Fruit fly (Drosophila melanogaster) whole organism, embryonic: Measurements from ENCODE around the gene Mob3.

Source experiments
- Atf6 ChIP-seq: fragments of 200-800 bp; sonication (Bioruptor generic); IDR thresholded peaks from 2 replicates; pipeline ENCODE4 v1.3.6; 2022; ENCODE audit warnings: missing biosample characterization, missing genetic modification characterization
- BEAF-32 ChIP-seq: fragments of 200-800 bp; sonication (Bioruptor generic); optimal IDR thresholded peaks from 3 replicates; lab custom pipeline; 2017; ENCODE audit warnings: missing biosample characterization, missing genetic modification characterization, mild to moderate bottlenecking, moderate library complexity, missing genetic modification reagents
- CG1024 ChIP-seq: fragments of 200-800 bp; sonication (Bioruptor generic); IDR thresholded peaks from 2 replicates; pipeline ENCODE4 v1.3.6; 2022; ENCODE audit warnings: missing biosample characterization, missing genetic modification characterization
- CG10267 ChIP-seq: fragments of 200-800 bp; sonication (Bioruptor generic); optimal IDR thresholded peaks from 2 replicates; lab custom pipeline; 2018; ENCODE audit warnings: missing biosample characterization, mild to moderate bottlenecking, missing genetic modification characterization, moderate library complexity
- CG15514 ChIP-seq: fragments of 200-800 bp; sonication (Bioruptor generic); optimal IDR thresholded peaks from 3 replicates; lab custom pipeline; 2017; ENCODE audit warnings: missing biosample characterization, missing genetic modification characterization, mild to moderate bottlenecking, moderate library complexity, missing genetic modification reagents
- CG16813 ChIP-seq: fragments of 200-800 bp; sonication (Bioruptor generic); IDR thresholded peaks from 3 replicates; pipeline ENCODE4 v1.3.6; 2022; ENCODE audit warnings: missing biosample characterization, missing genetic modification characterization; ENCODE audit not compliant: partially characterized antibody
- CG17359 ChIP-seq: fragments of 200-800 bp; sonication (Bioruptor generic); optimal IDR thresholded peaks from 3 replicates; lab custom pipeline; 2018; ENCODE audit warnings: missing biosample characterization, mild to moderate bottlenecking, missing genetic modification characterization, moderate library complexity
- CG2116 ChIP-seq: fragments of 200-800 bp; sonication (Bioruptor generic); optimal IDR thresholded peaks from 3 replicates; lab custom pipeline; 2018; ENCODE audit warnings: missing biosample characterization, mild to moderate bottlenecking, missing genetic modification characterization
- CG2129 ChIP-seq: fragments of 200-800 bp; sonication (Bioruptor generic); IDR thresholded peaks from 2 replicates; pipeline ENCODE4 v1.3.6; 2022; ENCODE audit warnings: missing biosample characterization, missing genetic modification characterization; ENCODE audit not compliant: partially characterized antibody
- CG30403 ChIP-seq: fragments of 200-800 bp; sonication (Bioruptor generic); optimal IDR thresholded peaks from 3 replicates; lab custom pipeline; 2016; ENCODE audit warnings: missing biosample characterization, missing genetic modification characterization
- CG3995 ChIP-seq: fragments of 200-800 bp; sonication (Bioruptor generic); optimal IDR thresholded peaks from 3 replicates; lab custom pipeline; 2016; ENCODE audit warnings: missing biosample characterization, missing genetic modification characterization
- CG42726 ChIP-seq: fragments of 200-800 bp; sonication (Bioruptor generic); IDR thresholded peaks from 2 replicates; pipeline ENCODE4 v1.3.6; 2022; ENCODE audit warnings: missing biosample characterization, missing genetic modification characterization; ENCODE audit not compliant: partially characterized antibody
- CG7357 ChIP-seq: fragments of 200-800 bp; sonication (Bioruptor generic); IDR thresholded peaks from 3 replicates; pipeline ENCODE4 v1.3.6; 2022; ENCODE audit warnings: missing biosample characterization, missing genetic modification characterization
- CG7745 ChIP-seq: fragments of 200-800 bp; sonication (Bioruptor generic); optimal IDR thresholded peaks from 2 replicates; lab custom pipeline; 2018; ENCODE audit warnings: missing biosample characterization, mild to moderate bottlenecking, missing genetic modification characterization, moderate library complexity
- CG7928 ChIP-seq: fragments of 200-800 bp; sonication (Bioruptor generic); optimal IDR thresholded peaks from 2 replicates; lab custom pipeline; 2017; ENCODE audit warnings: missing biosample characterization, mild to moderate bottlenecking, missing genetic modification characterization
- Chrac-16 ChIP-seq: fragments of 200-800 bp; sonication (Bioruptor generic); optimal IDR thresholded peaks from 3 replicates; lab custom pipeline; 2016; ENCODE audit warnings: missing biosample characterization, missing genetic modification characterization
- CoRest ChIP-seq: fragments of 200-800 bp; sonication (Bioruptor generic); optimal IDR thresholded peaks from 3 replicates; lab custom pipeline; 2018; ENCODE audit warnings: missing biosample characterization, mild to moderate bottlenecking, missing genetic modification characterization, moderate library complexity
- Doc3 ChIP-seq: fragments of 200-800 bp; sonication (Bioruptor generic); IDR thresholded peaks from 3 replicates; pipeline ENCODE4 v1.3.6; 2022; ENCODE audit warnings: missing biosample characterization, missing genetic modification characterization; ENCODE audit not compliant: partially characterized antibody
- Dp ChIP-seq: fragments of 200-800 bp; sonication (Bioruptor generic); optimal IDR thresholded peaks from 2 replicates; lab custom pipeline; 2018; ENCODE audit warnings: missing biosample characterization, mild to moderate bottlenecking, missing genetic modification characterization, moderate library complexity
- E2f2 ChIP-seq: fragments of 200-800 bp; sonication (Bioruptor generic); IDR thresholded peaks from 2 replicates; pipeline ENCODE4 v1.3.6; 2022; ENCODE audit warnings: missing biosample characterization, missing genetic modification characterization
- Ets65A ChIP-seq: fragments of 200-800 bp; sonication (Bioruptor generic); peaks from one replicate; lab custom pipeline; 2016; ENCODE audit warnings: missing biosample characterization, missing genetic modification characterization
- Fer3 ChIP-seq: fragments of 200-800 bp; sonication (Bioruptor generic); optimal IDR thresholded peaks from 2 replicates; lab custom pipeline; 2018; ENCODE audit warnings: missing biosample characterization, mild to moderate bottlenecking, missing genetic modification characterization, moderate library complexity
- Hr39 ChIP-seq: fragments of >200 bp; optimal IDR thresholded peaks from 2 replicates; lab custom pipeline; 2017
- Jarid2 ChIP-seq: fragments of 200-800 bp; sonication (Bioruptor generic); optimal IDR thresholded peaks from 3 replicates; lab custom pipeline; 2017; ENCODE audit warnings: mild to moderate bottlenecking, missing biosample characterization, missing genetic modification reagents, missing genetic modification characterization
- MBD-R2 ChIP-seq: fragments of 200-800 bp; sonication (Bioruptor generic); IDR thresholded peaks from 2 replicates; pipeline ENCODE4 v1.3.6; 2022; ENCODE audit warnings: missing biosample characterization, missing genetic modification characterization
- Mes4 ChIP-seq: fragments of 200-800 bp; sonication (Bioruptor generic); optimal IDR thresholded peaks from 2 replicates; lab custom pipeline; 2016; ENCODE audit warnings: missing biosample characterization, missing genetic modification characterization
- Myb ChIP-seq: fragments of 200-800 bp; sonication (Bioruptor generic); optimal IDR thresholded peaks from 2 replicates; lab custom pipeline; 2016; ENCODE audit warnings: missing biosample characterization, missing genetic modification characterization
- NFAT ChIP-seq: fragments of 200-800 bp; sonication (Bioruptor generic); IDR thresholded peaks from 2 replicates; pipeline ENCODE4 v1.3.6; 2022; ENCODE audit warnings: missing biosample characterization, missing genetic modification characterization
- Opbp ChIP-seq: fragments of 200-800 bp; sonication (Bioruptor generic); IDR thresholded peaks from 3 replicates; pipeline ENCODE4 v1.3.6; 2022; ENCODE audit warnings: missing biosample characterization, missing genetic modification characterization; ENCODE audit not compliant: partially characterized antibody
- PHDP ChIP-seq: fragments of 200-800 bp; sonication (Bioruptor generic); optimal IDR thresholded peaks from 3 replicates; lab custom pipeline; 2018; ENCODE audit warnings: missing biosample characterization, mild to moderate bottlenecking, missing genetic modification characterization, moderate library complexity
- Rfx ChIP-seq: fragments of 200-800 bp; sonication (Bioruptor generic); IDR thresholded peaks from 2 replicates; pipeline ENCODE4 v1.3.6; 2022; ENCODE audit warnings: missing biosample characterization, missing genetic modification characterization
- Scr ChIP-seq: fragments of 200-800 bp; sonication (Bioruptor generic); IDR thresholded peaks from 2 replicates; pipeline ENCODE4 v1.3.6; 2022; ENCODE audit warnings: missing biosample characterization, missing genetic modification characterization; ENCODE audit not compliant: partially characterized antibody
- ato ChIP-seq: fragments of 200-800 bp; sonication (Bioruptor generic); IDR thresholded peaks from 2 replicates; pipeline ENCODE4 v1.3.6; 2022; ENCODE audit warnings: missing biosample characterization, missing genetic modification characterization; ENCODE audit not compliant: partially characterized antibody
- btn ChIP-seq: fragments of 200-800 bp; sonication (Bioruptor generic); optimal IDR thresholded peaks from 2 replicates; lab custom pipeline; 2016; ENCODE audit warnings: missing biosample characterization, missing genetic modification characterization
- disco-r ChIP-seq: fragments of 200-800 bp; sonication (Bioruptor generic); optimal IDR thresholded peaks from 2 replicates; lab custom pipeline; 2016; ENCODE audit warnings: missing biosample characterization, missing genetic modification characterization
- fu2 ChIP-seq: fragments of 200-800 bp; sonication (Bioruptor generic); optimal IDR thresholded peaks from 2 replicates; lab custom pipeline; 2016; ENCODE audit warnings: missing biosample characterization, missing genetic modification characterization
- h ChIP-seq: fragments of >200 bp; optimal IDR thresholded peaks from 2 replicates; lab custom pipeline; 2017
- hb ChIP-seq: fragments of 200-800 bp; sonication (Bioruptor generic); IDR thresholded peaks from 3 replicates; pipeline ENCODE4 v1.3.6; 2022; ENCODE audit warnings: missing biosample characterization, missing genetic modification characterization; ENCODE audit not compliant: partially characterized antibody
- hbn ChIP-seq: fragments of 200-800 bp; sonication (Bioruptor generic); IDR thresholded peaks from 2 replicates; pipeline ENCODE4 v1.3.6; 2022; ENCODE audit warnings: missing biosample characterization, missing genetic modification characterization; ENCODE audit not compliant: partially characterized antibody
- insv ChIP-seq, 2 experiments: fragments of 200-800 bp; sonication (Bioruptor generic); optimal IDR thresholded peaks; 3 replicates each; lab custom pipeline; 2016 to 2018; ENCODE audit warnings: missing biosample characterization in 2 of 2, missing genetic modification characterization in 2 of 2
- inv ChIP-seq: fragments of 200-800 bp; sonication (Bioruptor generic); IDR thresholded peaks from 2 replicates; pipeline ENCODE4 v1.3.6; 2022; ENCODE audit warnings: missing biosample characterization, missing genetic modification characterization; ENCODE audit not compliant: partially characterized antibody
- maf-S ChIP-seq: fragments of 200-800 bp; sonication (Bioruptor generic); optimal IDR thresholded peaks from 2 replicates; lab custom pipeline; 2016; ENCODE audit warnings: missing biosample characterization, missing genetic modification characterization
- mirr ChIP-seq: fragments of 200-800 bp; sonication (Bioruptor generic); optimal IDR thresholded peaks from 3 replicates; lab custom pipeline; 2018; ENCODE audit warnings: missing biosample characterization, mild to moderate bottlenecking, missing genetic modification characterization
- onecut ChIP-seq: fragments of 200-800 bp; sonication (Bioruptor generic); IDR thresholded peaks from 2 replicates; pipeline ENCODE4 v1.3.6; 2022; ENCODE audit warnings: missing biosample characterization, missing genetic modification characterization
- p53 ChIP-seq: fragments of 200-800 bp; sonication (Bioruptor generic); optimal IDR thresholded peaks from 2 replicates; lab custom pipeline; 2016; ENCODE audit warnings: missing biosample characterization, missing genetic modification characterization
- row ChIP-seq: fragments of 200-800 bp; sonication (Bioruptor generic); IDR thresholded peaks from 3 replicates; pipeline ENCODE4 v1.3.6; 2022; ENCODE audit warnings: missing biosample characterization, missing genetic modification characterization
- shn ChIP-seq: fragments of 200-800 bp; sonication (Bioruptor generic); optimal IDR thresholded peaks from 3 replicates; lab custom pipeline; 2016; ENCODE audit warnings: missing biosample characterization, missing genetic modification characterization
- slbo ChIP-seq: fragments of 200-800 bp; sonication (Bioruptor generic); IDR thresholded peaks from 2 replicates; pipeline ENCODE4 v1.3.6; 2022; ENCODE audit warnings: missing biosample characterization, missing genetic modification characterization
- slp2 ChIP-seq: fragments of 200-800 bp; sonication (Bioruptor generic); optimal IDR thresholded peaks from 2 replicates; lab custom pipeline; 2016; ENCODE audit warnings: missing biosample characterization, missing genetic modification characterization
- trem ChIP-seq: fragments of 200-800 bp; optimal IDR thresholded peaks from 3 replicates; lab custom pipeline; 2019; ENCODE audit warnings: missing biosample characterization, mild to moderate bottlenecking, missing genetic modification characterization, moderate library complexity
- tup ChIP-seq: fragments of 200-800 bp; sonication (Bioruptor generic); optimal IDR thresholded peaks from 2 replicates; lab custom pipeline; 2016; ENCODE audit warnings: missing biosample characterization, mild to moderate bottlenecking, missing genetic modification characterization, moderate library complexity

The Mob3 gene

DNA sequence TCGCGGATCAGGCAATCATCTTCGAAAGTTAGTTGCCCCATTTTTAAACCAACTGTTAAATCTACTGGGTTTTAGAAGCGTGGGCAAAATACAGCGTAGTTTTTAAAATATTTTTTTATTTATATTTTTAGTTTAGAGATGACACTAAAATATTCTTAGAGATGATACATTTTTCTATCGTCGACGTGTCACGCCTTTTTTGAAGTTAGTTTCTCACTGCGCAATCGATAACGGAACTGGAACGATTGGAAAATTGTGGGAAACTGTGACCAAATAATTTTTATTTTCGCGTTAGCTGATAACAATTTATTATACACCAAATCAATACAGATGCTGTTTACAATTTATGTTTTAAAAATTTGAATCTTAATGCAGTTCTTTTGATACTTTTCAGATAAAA is 13.5 kb downstream of the Mob3 start, which contains the start of gene Utx (continued):
- TF ChIP-seq Scr (GFP tag; lab: Robert Waterston, UW) (peak; percentile 80), Mes4 (GFP tag; lab: Kevin White, UChicago) (no peak), Dp (GFP tag; lab: Kevin White, UChicago) (peak; percentile 45), BEAF-32 (GFP tag; lab: Kevin White, UChicago) (peak; percentile 88), CoRest (no peak), slp2 (GFP tag; lab: Kevin White, UChicago) (no peak), hb (GFP tag; lab: Robert Waterston, UW) (peak; percentile 53; the same call in 2 of the 3 replicates), CG1024 (GFP tag; lab: Robert Waterston, UW) (peak; percentile 81), CG16813 (GFP tag; lab: Robert Waterston, UW) (peak; percentile 89), h (lab: Kevin White, UChicago) (no peak), Doc3 (GFP tag; lab: Robert Waterston, UW) (peak; percentile 79), row (GFP tag; lab: Robert Waterston, UW) (peak; percentile 87), p53 (GFP tag; lab: Kevin White, UChicago) (no peak), fu2 (GFP tag; lab: Kevin White, UChicago) (no peak), PHDP (tag; lab: Kevin White, UChicago) (no peak), maf-S (no peak), disco-r (GFP tag; lab: Kevin White, UChicago) (no peak), NFAT (no peak), Rfx (GFP tag; lab: Robert Waterston, UW) (peak; percentile 39; the same call in 1 of the 2 replicates), Hr39 (lab: Kevin White, UChicago) (no peak), mirr (GFP tag; lab: Kevin White, UChicago) (no peak), MBD-R2 (peak; percentile 33; the same call in 1 of the 2 replicates), inv (peak; percentile 88), Jarid2 (no peak), shn (GFP tag; lab: Kevin White, UChicago) (no peak), CG2129 (GFP tag; lab: Robert Waterston, UW) (peak; percentile 39; the same call in 1 of the 2 replicates), CG17359 (tag; lab: Kevin White, UChicago) (no peak), Myb (GFP tag; lab: Kevin White, UChicago) (peak; percentile 71), onecut (GFP tag; lab: Robert Waterston, UW) (no peak), insv (GFP tag; optimal IDR thresholded peaks at IDR 0.05; lab: Kevin White, UChicago) (no peak), CG2116 (GFP tag; lab: Kevin White, UChicago) (peak; percentile 49), Ets65A (GFP tag; lab: Kevin White, UChicago) (no peak), E2f2 (peak; percentile 79), CG3995 (GFP tag; lab: Kevin White, UChicago) (peak; percentile 96), tup (GFP tag; lab: Kevin White, UChicago) (no peak), CG42726 (peak; percentile 91), CG7357 (GFP tag; lab: Robert Waterston, UW) (peak; percentile 89), CG15514 (GFP tag; lab: Kevin White, UChicago) (peak; percentile 67), CG10267 (tag; lab: Kevin White, UChicago) (peak; percentile 24), ato (GFP tag; lab: Robert Waterston, UW) (peak; percentile 62), btn (GFP tag; lab: Kevin White, UChicago) (no peak), CG7928 (GFP tag; lab: Kevin White, UChicago) (no peak), trem (tag; lab: Kevin White, UChicago) (peak; percentile 49), slbo (GFP tag; lab: Robert Waterston, UW) (peak; percentile 57; the same call in 1 of the 2 replicates), Opbp (GFP tag; lab: Robert Waterston, UW) (peak; percentile 92), Atf6 (GFP tag; lab: Robert Waterston, UW) (no peak), CG30403 (GFP tag; lab: Kevin White, UChicago) (peak; percentile 1), hbn (peak; percentile 72), Fer3 (tag; lab: Kevin White, UChicago) (no peak), CG7745 (no peak), Chrac-16 (GFP tag; lab: Kevin White, UChicago) (no peak)
